2 fruit fly cellular contexts compared by ENCODE assay signal in genomic region chr3R:8984141-8984540, dm6.
A peak's percentile ranks its signal among the peaks of the same experiment; 100 is the strongest.
TF ChIP-seq lines count a peak whose summit lies in the region.

Gene RagA-B, minus strand, starts transcription at chr3R:8984315.

- TF ChIP-seq CTCF in whole organism, embryonic (GFP tag; optimal IDR thresholded peaks at IDR 0.05; lab: Kevin White, UChicago), result no peak

TF ChIP-seq in whole organism, embryonic, 481 proteins besides CTCF, POLR2A, EP300 and RAD21:
- TF ChIP-seq CG17186 (GFP tag; optimal IDR thresholded peaks at IDR 0.05; lab: Kevin White, UChicago) (no peak), CG2712 (tag; optimal IDR thresholded peaks at IDR 0.05; lab: Kevin White, UChicago) (no peak), CG17361 (GFP tag; IDR thresholded peaks at IDR 0.05; lab: Robert Waterston, UW) (no peak), CG11696 (GFP tag; IDR thresholded peaks at IDR 0.05; lab: Robert Waterston, UW) (no peak), Opbp (GFP tag; IDR thresholded peaks at IDR 0.05; lab: Robert Waterston, UW; ENCODE audit: partially characterized antibody) (0 out of 3 replicates have a peak, but pooled peaks have one; percentile 31), gem (tag; optimal IDR thresholded peaks at IDR 0.05; lab: Kevin White, UChicago) (no peak), CG3281 (GFP tag; optimal IDR thresholded peaks at IDR 0.05; lab: Kevin White, UChicago) (no peak), CG7987 (GFP tag; optimal IDR thresholded peaks at IDR 0.05; lab: Kevin White, UChicago) (no peak), Hr51 (GFP tag; optimal IDR thresholded peaks at IDR 0.05; lab: Kevin White, UChicago) (no peak), Dll (GFP tag; IDR thresholded peaks at IDR 0.05; lab: Robert Waterston, UW; ENCODE audit: partially characterized antibody) (0 out of 4 replicates have a peak, but pooled peaks have one; percentile 54), CG16863 (GFP tag; optimal IDR thresholded peaks at IDR 0.05; lab: Kevin White, UChicago) (no peak), CG3163 (GFP tag; optimal IDR thresholded peaks at IDR 0.05; lab: Kevin White, UChicago) (no peak), CG9437 (GFP tag; optimal IDR thresholded peaks at IDR 0.05; lab: Kevin White, UChicago) (peak; percentile 16), Dref (GFP tag; IDR thresholded peaks at IDR 0.05; lab: Robert Waterston, UW) (peak; percentile 60), hkb (optimal IDR thresholded peaks at IDR 0.05; lab: Kevin White, UChicago) (no peak), hkb (GFP tag; IDR thresholded peaks at IDR 0.05; lab: Robert Waterston, UW) (no peak), MESR4 (GFP tag; optimal IDR thresholded peaks at IDR 0.05; lab: Kevin White, UChicago) (peak; percentile 65), dan (GFP tag; IDR thresholded peaks at IDR 0.05; lab: Robert Waterston, UW) (no peak), slp2 (GFP tag; optimal IDR thresholded peaks at IDR 0.05; lab: Kevin White, UChicago) (no peak), MBD-R2 (GFP tag; IDR thresholded peaks at IDR 0.05; lab: Robert Waterston, UW) (peak; percentile 37; the same call in 1 of the 2 replicates), CG2116 (GFP tag; optimal IDR thresholded peaks at IDR 0.05; lab: Kevin White, UChicago) (peak; percentile 62), CG34376 (GFP tag; optimal IDR thresholded peaks at IDR 0.05; lab: Kevin White, UChicago) (no peak), pzg (GFP tag; optimal IDR thresholded peaks at IDR 0.05; lab: Kevin White, UChicago) (peak; percentile 5), slou (GFP tag; optimal IDR thresholded peaks at IDR 0.05; lab: Kevin White, UChicago) (no peak), prd (optimal IDR thresholded peaks at IDR 0.05; lab: Kevin White, UChicago) (no peak), prd (GFP tag; IDR thresholded peaks at IDR 0.05; lab: Robert Waterston, UW) (no peak), Atf3 (GFP tag; optimal IDR thresholded peaks at IDR 0.05; lab: Kevin White, UChicago) (no peak), Sry-β (GFP tag; optimal IDR thresholded peaks at IDR 0.05; lab: Kevin White, UChicago) (no peak), so (GFP tag; IDR thresholded peaks at IDR 0.05; lab: Robert Waterston, UW) (no peak), esg (GFP tag; conservative IDR thresholded peaks at IDR 0.05; lab: Robert Waterston, UW) (no peak), CG1602 (GFP tag; optimal IDR thresholded peaks at IDR 0.05; lab: Kevin White, UChicago) (no peak), CG7839 (tag; optimal IDR thresholded peaks at IDR 0.05; lab: Kevin White, UChicago) (no peak), sens (GFP tag; lab: Kevin White, UChicago) (no peak), YL-1 (GFP tag; optimal IDR thresholded peaks at IDR 0.05; lab: Kevin White, UChicago) (no peak), CG15514 (GFP tag; optimal IDR thresholded peaks at IDR 0.05; lab: Kevin White, UChicago) (peak; percentile 84), unc-4 (GFP tag; IDR thresholded peaks at IDR 0.05; lab: Robert Waterston, UW; ENCODE audit: partially characterized antibody) (0 out of 2 replicates have a peak, but pooled peaks have one; percentile 11)

TF ChIP-seq in whole organism, prepupa, 60 proteins besides CTCF, POLR2A, EP300 and RAD21:
- TF ChIP-seq CG7368 (GFP tag; optimal IDR thresholded peaks at IDR 0.05; lab: Kevin White, UChicago) (no peak), fkh (GFP tag; optimal IDR thresholded peaks at IDR 0.05; lab: Kevin White, UChicago) (peak; percentile 33), topi (GFP tag; optimal IDR thresholded peaks at IDR 0.05; lab: Kevin White, UChicago) (no peak), CG3032 (tag; optimal IDR thresholded peaks at IDR 0.05; lab: Kevin White, UChicago) (no peak), dsx (GFP tag; optimal IDR thresholded peaks at IDR 0.05; lab: Kevin White, UChicago; ENCODE audit: poor library complexity, severe bottlenecking) (no peak)
